Worm (Caenorhabditis elegans): ENCODE results near the gene best-5.

Gene best-5

DNA sequence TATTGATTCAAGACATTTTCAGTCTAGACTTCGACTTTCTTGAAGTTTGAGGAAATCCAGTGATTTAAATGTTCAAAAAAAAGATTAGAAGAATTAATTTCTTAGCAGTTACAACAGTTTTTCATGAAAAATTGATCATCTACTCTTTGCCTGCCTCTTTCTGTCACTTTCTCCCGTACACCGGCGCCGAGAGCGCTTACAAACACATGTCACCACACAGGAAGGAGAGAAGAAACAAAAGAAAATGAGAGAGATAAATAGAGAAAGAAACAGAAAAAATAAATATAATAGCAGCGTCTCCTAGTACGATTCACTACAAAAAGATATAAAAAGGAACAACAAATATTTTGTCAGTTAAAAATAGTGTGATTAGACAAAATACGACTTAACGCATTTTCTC lies 23.4 kb downstream of the best-5 start (continued):
- TF ChIP-seq mdt-29 (GFP tag; IDR thresholded peaks at IDR 0.05) (no peak), nhr-11 (tag; optimal IDR thresholded peaks at IDR 0.05) (no peak), hlh-11 (tag; optimal IDR thresholded peaks at IDR 0.05) (no peak), ceh-28 (tag; optimal IDR thresholded peaks at IDR 0.05) (no peak), unc-39 (tag; optimal IDR thresholded peaks at IDR 0.05) (no peak), ceh-82 (tag; optimal IDR thresholded peaks at IDR 0.05) (no peak), pha-4 (GFP tag; IDR thresholded peaks at IDR 0.05) (no peak), pha-4 (tag; optimal IDR thresholded peaks at IDR 0.05) (no peak), zfp-3 (GFP tag; conservative IDR thresholded peaks at IDR 0.05) (no peak), zip-11 (GFP tag; IDR thresholded peaks at IDR 0.05) (no peak), mdl-1 (tag; optimal IDR thresholded peaks at IDR 0.05) (peak in 1 of 2 experiments; percentile 63), lim-7 (GFP tag; IDR thresholded peaks at IDR 0.05) (no peak), ceh-44 (GFP tag; IDR thresholded peaks at IDR 0.05) (no peak), nhr-6 (tag; optimal IDR thresholded peaks at IDR 0.05) (peak; percentile 16), mxl-3 (GFP tag; optimal IDR thresholded peaks at IDR 0.05) (peak; percentile 57), nhr-42 (GFP tag; IDR thresholded peaks at IDR 0.05) (no peak), Y5F2A.4 (GFP tag; optimal IDR thresholded peaks at IDR 0.05) (no peak), ceh-32 (tag; optimal IDR thresholded peaks at IDR 0.05; ENCODE audit: poor library complexity) (no peak), ama-1 (optimal IDR thresholded peaks at IDR 0.05) (no peak), daf-8 (GFP tag; IDR thresholded peaks at IDR 0.05) (no peak), R02D3.7 (tag; optimal IDR thresholded peaks at IDR 0.05) (no peak), vab-7 (GFP tag; IDR thresholded peaks at IDR 0.05) (no peak), aha-1 (tag) (peak; percentile 22), lin-15B (tag; optimal IDR thresholded peaks at IDR 0.05) (no peak), lin-39 (tag; optimal IDR thresholded peaks at IDR 0.05) (no peak), dve-1 (tag; optimal IDR thresholded peaks at IDR 0.05; ENCODE audit: insufficient read depth) (peak; percentile 46), ztf-7 (tag; optimal IDR thresholded peaks at IDR 0.05) (no peak), cey-2 (tag; optimal IDR thresholded peaks at IDR 0.05; ENCODE audit: borderline replicate concordance, insufficient read depth) (no peak), pqm-1 (tag; optimal IDR thresholded peaks at IDR 0.05) (peak; percentile 18), T20F7.1 (GFP tag; optimal IDR thresholded peaks at IDR 0.05) (no peak), D1046.2 (GFP tag; IDR thresholded peaks at IDR 0.05) (no peak), mes-2 (tag; optimal IDR thresholded peaks at IDR 0.05; ENCODE audit: poor library complexity, severe bottlenecking) (peak; percentile 47), nhr-28 (tag; optimal IDR thresholded peaks at IDR 0.05) (peak; percentile 92), zip-2 (tag; optimal IDR thresholded peaks at IDR 0.05) (no peak), unc-62 (GFP tag; optimal IDR thresholded peaks at IDR 0.05 in 1 of 2) (peak in 1 of 2 experiments; percentile 96), unc-62 (tag; optimal IDR thresholded peaks at IDR 0.05) (no peak), saeg-2 (GFP tag; IDR thresholded peaks at IDR 0.05) (no peak), ceh-62 (tag; optimal IDR thresholded peaks at IDR 0.05) (no peak), attf-4 (tag; optimal IDR thresholded peaks at IDR 0.05) (no peak), Y105C5A.15 (GFP tag; IDR thresholded peaks at IDR 0.05) (no peak), lin-13 (GFP tag; optimal IDR thresholded peaks at IDR 0.05) (no peak), madf-5 (GFP tag; IDR thresholded peaks at IDR 0.05) (no peak), madf-9 (GFP tag; conservative IDR thresholded peaks at IDR 0.05) (no peak), arid-1 (GFP tag; conservative IDR thresholded peaks at IDR 0.05) (no peak), jun-1 (tag; optimal IDR thresholded peaks at IDR 0.05) (no peak), nhr-76 (tag; optimal IDR thresholded peaks at IDR 0.05) (no peak), zfp-2 (tag; optimal IDR thresholded peaks at IDR 0.05) (no peak), F37D6.2 (tag; optimal IDR thresholded peaks at IDR 0.05) (no peak), lin-38 (GFP tag; IDR thresholded peaks at IDR 0.05) (peak; percentile 4; the same call in 1 of the 2 replicates), tra-1 (GFP tag; IDR thresholded peaks at IDR 0.05) (no peak), unc-130 (GFP tag; optimal IDR thresholded peaks at IDR 0.05) (no peak), tag-97 (GFP tag; IDR thresholded peaks at IDR 0.05) (no peak), nhr-111 (GFP tag; optimal IDR thresholded peaks at IDR 0.05) (no peak)
